Fruit fly (Drosophila melanogaster) whole organism, prepupa: ENCODE data around the gene gl.

Experiments used
- CG32006 ChIP-seq: fragments of 200-800 bp; sonication (Bioruptor generic); optimal IDR thresholded peaks from 3 replicates; lab custom pipeline; 2017; ENCODE audit warnings: missing biosample characterization, mild to moderate bottlenecking, missing genetic modification characterization
- CG9139 ChIP-seq: fragments of 200-800 bp; sonication (Bioruptor generic); optimal IDR thresholded peaks from 3 replicates; lab custom pipeline; 2017; ENCODE audit warnings: missing biosample characterization, mild to moderate bottlenecking, missing genetic modification characterization
- Eip78C ChIP-seq: fragments of 200-800 bp; sonication (Bioruptor generic); peaks from one replicate; lab custom pipeline; 2016; ENCODE audit warnings: missing biosample characterization, missing genetic modification characterization
- Ets96B ChIP-seq: fragments of 200-800 bp; optimal IDR thresholded peaks from 2 replicates; lab custom pipeline; 2019; ENCODE audit warnings: missing biosample characterization, mild to moderate bottlenecking, missing genetic modification characterization, moderate library complexity
- cyc ChIP-seq: fragments of 200-800 bp; sonication (Bioruptor generic); optimal IDR thresholded peaks from 3 replicates; lab custom pipeline; 2016; ENCODE audit warnings: missing biosample characterization, missing genetic modification characterization
- dac ChIP-seq: fragments of 200-800 bp; sonication (Bioruptor generic); optimal IDR thresholded peaks from 2 replicates; lab custom pipeline; 2017; ENCODE audit warnings: missing biosample characterization, mild to moderate bottlenecking, missing genetic modification characterization
- dsx ChIP-seq: fragments of 200-800 bp; optimal IDR thresholded peaks from 3 replicates; lab custom pipeline; 2019; ENCODE audit warnings: missing biosample characterization, mild to moderate bottlenecking, missing genetic modification characterization, moderate library complexity; ENCODE audit not compliant: poor library complexity, severe bottlenecking
- fd85E ChIP-seq: fragments of 200-800 bp; sonication (Bioruptor generic); optimal IDR thresholded peaks from 3 replicates; lab custom pipeline; 2016; ENCODE audit warnings: missing biosample characterization, missing genetic modification characterization
- svp ChIP-seq: fragments of 200-800 bp; sonication (Bioruptor generic); peaks from one replicate; lab custom pipeline; 2016; ENCODE audit warnings: missing biosample characterization, missing genetic modification characterization

DNA sequence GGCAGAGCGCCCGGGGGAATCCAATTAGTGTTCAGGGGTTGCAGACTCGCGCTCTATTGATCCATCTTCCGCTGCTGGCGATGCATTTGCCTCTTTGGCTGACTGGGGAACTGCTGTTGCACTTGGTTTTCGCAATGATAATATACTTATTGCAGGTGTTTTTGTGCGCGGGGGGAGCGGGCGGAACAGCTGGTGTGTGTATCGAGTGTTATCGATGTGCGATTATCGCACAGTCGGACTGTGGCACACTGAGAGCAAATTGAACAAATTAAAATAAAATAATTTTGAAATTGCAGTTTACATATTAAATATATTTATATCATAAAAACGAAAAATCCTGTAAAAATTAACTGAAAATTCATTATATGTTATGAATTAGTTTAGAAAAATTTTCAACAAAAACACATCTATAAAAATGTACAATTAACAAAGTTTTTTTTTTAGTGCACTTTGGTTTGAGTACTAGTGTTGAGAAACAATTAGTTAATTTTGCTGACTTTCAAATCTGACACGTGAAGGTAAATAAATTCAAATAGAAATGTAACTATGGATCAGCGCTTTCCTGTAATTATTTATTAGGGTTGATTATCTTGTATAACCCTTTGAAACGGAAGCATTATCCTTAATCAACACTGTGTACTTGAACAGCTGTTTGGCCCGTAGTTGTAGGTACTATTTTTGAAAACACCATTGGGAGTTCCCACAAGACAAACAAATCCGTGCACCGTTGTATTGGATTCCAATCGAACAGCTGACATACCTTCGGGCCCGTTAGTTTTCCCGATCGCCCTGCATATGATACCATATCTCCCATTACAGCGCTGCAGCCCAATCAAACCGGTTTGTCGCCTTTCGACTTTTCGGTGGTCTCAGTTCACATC is 30.3 kb upstream of the gl start, which contains the start of the genes Wdr37 and koko:
- peak; percentile 78 for TF ChIP-seq dac (GFP tag; lab: Kevin White, UChicago)
- peak; percentile 98 for TF ChIP-seq Eip78C
- TF ChIP-seq Ets96B: peak; percentile 98
- TF ChIP-seq svp (GFP tag; lab: Kevin White, UChicago): peak; percentile 96
- peak; percentile 94 for TF ChIP-seq dsx (GFP tag; lab: Kevin White, UChicago)
- peak; percentile 96 for TF ChIP-seq CG32006
- TF ChIP-seq CG9139: peak; percentile 89
- TF ChIP-seq fd85E (GFP tag; lab: Kevin White, UChicago): peak; percentile 78
- TF ChIP-seq cyc: peak; percentile 94
